Fruit fly (Drosophila melanogaster): ENCODE results near the gene Itpr.

Itpr gene

dm6 chr3R:5517002-5517875 is at the start of gene Itpr:
TSS of gene Itpr (plus strand) at chr3R:5517117.
- peak; percentile 33 for TF ChIP-seq Dll (optimal IDR thresholded peaks at IDR 0.05)
- no peak for TF ChIP-seq pan (optimal IDR thresholded peaks at IDR 0.05)
- peak; percentile 14 for TF ChIP-seq CG8478 (optimal IDR thresholded peaks at IDR 0.05)

dm6 chr3R:5467619-5468018 is 49.3 kb upstream of the Itpr start, which contains the start of gene POLDIP2:
TSS of gene POLDIP2 (plus strand) at chr3R:5467778.
- TF ChIP-seq pan (optimal IDR thresholded peaks at IDR 0.05): no peak

- no peak for TF ChIP-seq psq (optimal IDR thresholded peaks at IDR 0.05)
- no peak for TF ChIP-seq Dll (optimal IDR thresholded peaks at IDR 0.05)
- TF ChIP-seq pan (optimal IDR thresholded peaks at IDR 0.05): no peak
- no peak for TF ChIP-seq EcR (GFP tag; optimal IDR thresholded peaks at IDR 0.05)
- no peak for TF ChIP-seq CG8478 (optimal IDR thresholded peaks at IDR 0.05)
Measured at dm6 chr3R:5470586-5471283, 46.2 kb upstream of the Itpr start, which contains the start of the genes mRpL44 and Snr1. TSS of gene mRpL44 (minus strand) at chr3R:5470636. TSS of gene Snr1 (plus strand) at chr3R:5470926.

DNA sequence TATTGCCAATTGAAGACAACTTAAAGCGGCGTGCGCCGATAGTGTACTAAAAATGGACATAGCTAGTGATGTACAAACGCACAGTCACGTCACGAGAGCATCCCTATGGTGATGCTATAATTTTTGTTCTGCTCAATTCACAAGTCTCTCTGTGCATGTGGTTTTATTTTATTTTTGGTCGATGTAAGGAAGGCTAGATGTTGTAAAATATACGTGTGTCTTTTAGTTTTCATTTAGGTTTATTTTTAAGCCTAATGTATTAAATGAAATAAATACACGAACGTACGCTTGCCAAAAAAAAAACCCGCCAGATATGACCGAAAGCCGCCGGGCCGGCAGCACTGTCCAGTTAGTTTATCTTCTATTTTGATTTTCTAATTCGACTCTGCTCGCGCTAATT is 42.4 kb upstream of the Itpr start, which contains the start of the genes CG45100, HDAC3 and Hcs:
Gene CG45100, minus strand, starts transcription at position 50 of the 400 bp plus-strand sequence.
Gene HDAC3, minus strand, starts transcription at position 50 of the 400 bp plus-strand sequence.
Gene Hcs, plus strand, starts transcription at position 349 of the 400 bp plus-strand sequence.
- TF ChIP-seq psq (optimal IDR thresholded peaks at IDR 0.05) (no peak), EcR (GFP tag; optimal IDR thresholded peaks at IDR 0.05) (no peak), pan (optimal IDR thresholded peaks at IDR 0.05) (no peak), Dll (optimal IDR thresholded peaks at IDR 0.05) (no peak), CG8478 (optimal IDR thresholded peaks at IDR 0.05) (no peak), usp (GFP tag; optimal IDR thresholded peaks at IDR 0.05) (no peak)

DNA sequence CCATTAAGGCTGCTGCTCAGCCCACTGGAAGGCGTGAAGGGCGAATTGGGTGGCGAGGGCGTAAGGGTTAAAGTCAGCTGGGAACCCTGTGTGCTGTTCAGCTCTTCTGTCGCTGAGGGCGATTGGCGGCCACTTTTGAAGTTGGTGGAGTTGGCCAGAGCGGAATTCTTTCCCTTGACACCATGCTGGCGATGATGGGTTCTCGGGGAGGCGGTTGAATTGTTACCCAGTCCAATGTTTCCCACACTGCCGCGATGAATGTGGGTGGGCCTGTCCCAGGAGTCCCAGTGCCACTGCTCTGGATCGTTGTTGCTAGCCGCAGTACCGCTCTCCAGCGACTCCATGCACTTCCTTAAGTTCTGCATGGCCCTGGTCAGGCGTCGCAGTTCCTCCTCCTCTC is 34.1 kb upstream of the Itpr start:
- no peak for TF ChIP-seq psq (optimal IDR thresholded peaks at IDR 0.05)
- TF ChIP-seq EcR (GFP tag; optimal IDR thresholded peaks at IDR 0.05): no peak
- TF ChIP-seq CG8478 (optimal IDR thresholded peaks at IDR 0.05): no peak
- TF ChIP-seq pan (optimal IDR thresholded peaks at IDR 0.05): no peak
- no peak for TF ChIP-seq usp (GFP tag; optimal IDR thresholded peaks at IDR 0.05)
- no peak for TF ChIP-seq Dll (optimal IDR thresholded peaks at IDR 0.05)

dm6 chr3R:5483488-5484109 is 33.3 kb upstream of the Itpr start, which contains the start of gene ksr:
TSS of gene ksr (minus strand) at chr3R:5483906.
- TF ChIP-seq EcR (GFP tag; optimal IDR thresholded peaks at IDR 0.05) (no peak), psq (optimal IDR thresholded peaks at IDR 0.05) (no peak), pan (optimal IDR thresholded peaks at IDR 0.05) (no peak), CG8478 (optimal IDR thresholded peaks at IDR 0.05) (no peak), Dll (optimal IDR thresholded peaks at IDR 0.05) (no peak), usp (GFP tag; optimal IDR thresholded peaks at IDR 0.05) (no peak)

DNA sequence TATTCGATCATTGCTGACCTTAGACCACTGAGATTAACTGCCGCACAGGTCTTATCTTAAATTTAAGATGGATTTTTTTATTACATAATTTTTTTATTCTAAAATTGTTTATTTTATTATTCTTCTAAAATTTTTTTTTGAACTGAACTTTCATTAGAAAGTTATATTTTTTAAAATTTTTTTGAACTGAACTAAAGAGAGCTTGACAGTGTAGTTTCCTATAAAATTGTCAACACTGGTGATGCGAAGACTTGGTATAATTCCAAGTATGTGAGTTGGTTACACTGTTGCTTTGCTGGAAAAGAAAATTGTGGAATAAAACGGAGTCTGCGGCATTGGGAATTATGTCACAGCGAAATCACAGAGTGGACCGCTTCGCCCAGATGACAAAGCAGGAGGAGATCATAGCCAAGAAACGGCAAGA is 31.6 kb upstream of the Itpr start, which contains the start of gene CG31550:
Gene CG31550, plus strand, starts transcription at position 249 of the 424 bp plus-strand sequence.
- no peak for TF ChIP-seq Dll (optimal IDR thresholded peaks at IDR 0.05)
- TF ChIP-seq pan (optimal IDR thresholded peaks at IDR 0.05): no peak
- no peak for TF ChIP-seq EcR (GFP tag; optimal IDR thresholded peaks at IDR 0.05)
- no peak for TF ChIP-seq psq (optimal IDR thresholded peaks at IDR 0.05)
- TF ChIP-seq CG8478 (optimal IDR thresholded peaks at IDR 0.05): no peak
- TF ChIP-seq usp (GFP tag; optimal IDR thresholded peaks at IDR 0.05): no peak

- TF ChIP-seq psq (optimal IDR thresholded peaks at IDR 0.05) (no peak), Dll (optimal IDR thresholded peaks at IDR 0.05) (no peak), EcR (GFP tag; optimal IDR thresholded peaks at IDR 0.05) (no peak), pan (optimal IDR thresholded peaks at IDR 0.05) (no peak), CG8478 (optimal IDR thresholded peaks at IDR 0.05) (no peak), usp (GFP tag; optimal IDR thresholded peaks at IDR 0.05) (no peak)
Measured at dm6 chr3R:5497600-5497999, 19.3 kb upstream of the Itpr start.

dm6 chr3R:5502646-5503045 is 14.3 kb upstream of the Itpr start, which contains the start of gene NKCC:
TSS of gene NKCC (minus strand) at chr3R:5502702.
- TF ChIP-seq Dll (optimal IDR thresholded peaks at IDR 0.05): no peak
- TF ChIP-seq usp (GFP tag; optimal IDR thresholded peaks at IDR 0.05): no peak
- no peak for TF ChIP-seq EcR (GFP tag; optimal IDR thresholded peaks at IDR 0.05)
- no peak for TF ChIP-seq psq (optimal IDR thresholded peaks at IDR 0.05)
- no peak for TF ChIP-seq CG8478 (optimal IDR thresholded peaks at IDR 0.05)
- TF ChIP-seq pan (optimal IDR thresholded peaks at IDR 0.05): no peak

dm6 chr3R:5503789-5504387 is 13.0 kb upstream of the Itpr start:
- no peak for TF ChIP-seq Dll (optimal IDR thresholded peaks at IDR 0.05)
- no peak for TF ChIP-seq usp (GFP tag; optimal IDR thresholded peaks at IDR 0.05)
- no peak for TF ChIP-seq CG8478 (optimal IDR thresholded peaks at IDR 0.05)
- TF ChIP-seq EcR (GFP tag; optimal IDR thresholded peaks at IDR 0.05): no peak
- no peak for TF ChIP-seq psq (optimal IDR thresholded peaks at IDR 0.05)
- TF ChIP-seq pan (optimal IDR thresholded peaks at IDR 0.05): no peak

dm6 chr3R:5514759-5515158 is 2.2 kb upstream of the Itpr start:
- TF ChIP-seq EcR (GFP tag; optimal IDR thresholded peaks at IDR 0.05) (no peak), usp (GFP tag; optimal IDR thresholded peaks at IDR 0.05) (no peak), pan (optimal IDR thresholded peaks at IDR 0.05) (no peak), CG8478 (optimal IDR thresholded peaks at IDR 0.05) (no peak), psq (optimal IDR thresholded peaks at IDR 0.05) (no peak), Dll (optimal IDR thresholded peaks at IDR 0.05) (no peak)
